Fruit fly (Drosophila melanogaster): ENCODE results near the gene CG16813.

DNA sequence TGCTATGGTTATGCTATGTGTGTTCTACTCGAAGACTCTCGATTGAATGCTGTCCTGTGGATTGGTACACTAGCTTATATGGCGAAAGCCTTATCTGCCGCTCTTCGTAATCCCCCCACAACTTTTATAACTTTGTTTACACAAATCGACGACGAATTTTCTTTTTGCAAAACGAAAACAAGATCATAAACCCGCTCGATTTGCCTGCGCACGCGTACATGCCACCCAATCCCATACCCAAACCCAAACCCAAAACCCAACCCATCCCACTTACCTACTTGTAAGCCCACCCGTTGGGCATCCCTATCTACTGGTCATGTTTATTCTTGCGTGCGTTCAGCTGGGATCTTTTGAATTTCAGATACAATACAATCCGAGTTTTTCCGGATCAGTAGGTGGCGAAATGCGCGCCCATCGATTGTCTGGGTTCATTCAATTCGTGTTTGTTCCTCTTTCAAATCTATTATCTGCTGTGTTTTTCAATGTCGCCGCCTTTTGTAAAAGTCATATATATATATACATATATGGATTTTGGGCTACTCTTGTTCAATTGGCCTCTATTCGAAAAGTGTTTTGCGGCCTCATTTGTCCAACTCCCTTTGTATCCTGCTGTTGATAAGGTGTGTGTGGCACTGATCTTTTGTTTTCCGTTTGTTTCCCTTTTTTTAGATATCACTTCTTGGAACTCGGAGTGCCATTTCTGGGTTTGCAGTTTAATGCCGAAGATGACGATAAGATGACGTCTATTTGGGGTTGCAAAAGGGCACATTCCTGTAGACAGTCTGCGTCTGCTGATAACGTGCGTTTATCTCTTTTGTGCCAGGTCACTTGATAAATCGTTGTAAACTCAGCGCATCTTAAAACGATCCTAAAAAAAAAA is 7.5 kb downstream of the CG16813 start, which contains the start of gene Mabi:
- TF ChIP-seq fd96Ca (GFP tag; IDR thresholded peaks at IDR 0.05) (no peak), EcR (GFP tag; optimal IDR thresholded peaks at IDR 0.05) (no peak), Ets98B (GFP tag; IDR thresholded peaks at IDR 0.05) (no peak), rn (GFP tag; IDR thresholded peaks at IDR 0.05) (no peak), D1 (tag; optimal IDR thresholded peaks at IDR 0.05) (no peak)
